Worm (Caenorhabditis elegans) whole organism, L4 larva: ENCODE results near the gene M04D8.8.

Experiments used
- D1046.2 ChIP-seq: fragments of 200-800 bp; sonication (Bioruptor generic); IDR thresholded peaks from 2 replicates; pipeline ENCODE4 v1.3.6; 2022; ENCODE audit warnings: missing genetic modification characterization, missing compliant biosample characterization
- F10B5.3 ChIP-seq: sonication (generic microtip); optimal IDR thresholded peaks from 2 replicates; lab custom pipeline; 2016; ENCODE audit warnings: mild to moderate bottlenecking, missing genetic modification characterization, missing compliant biosample characterization
- F37D6.2 ChIP-seq: sonication (generic microtip); optimal IDR thresholded peaks from 2 replicates; lab custom pipeline; 2016; ENCODE audit warnings: mild to moderate bottlenecking, missing genetic modification characterization, missing compliant biosample characterization
- F44E2.7 ChIP-seq: fragments of 200-800 bp; sonication (Bioruptor generic); IDR thresholded peaks from 2 replicates; pipeline ENCODE4 v2.1.2; 2022; ENCODE audit warnings: missing genetic modification characterization, missing compliant biosample characterization
- Y5F2A.4 ChIP-seq: fragments of 200-800 bp; sonication (Bioruptor generic); optimal IDR thresholded peaks from 2 replicates; lab custom pipeline; 2018; ENCODE audit warnings: mild to moderate bottlenecking, missing genetic modification characterization, missing compliant biosample characterization
- Y75B8A.6 ChIP-seq: fragments of 200-800 bp; sonication (Bioruptor generic); IDR thresholded peaks from 2 replicates; pipeline ENCODE4 v1.3.6; 2022; ENCODE audit warnings: missing genetic modification reagents, missing genetic modification characterization, missing compliant biosample characterization
- ZK337.2 ChIP-seq: fragments of 200-800 bp; sonication (Bioruptor generic); IDR thresholded peaks from 2 replicates; pipeline ENCODE4 v1.3.6; 2022; ENCODE audit warnings: missing genetic modification reagents, missing genetic modification characterization, missing compliant biosample characterization
- aha-1 ChIP-seq: fragments of 150-350 bp; peaks from one replicate; lab custom pipeline; 2014; ENCODE audit warnings: missing biosample characterization, missing genetic modification characterization
- aly-2 ChIP-seq: sonication (generic microtip); optimal IDR thresholded peaks from 2 replicates; lab custom pipeline; 2018; ENCODE audit warnings: missing biosample characterization, missing genetic modification characterization
- arid-1 ChIP-seq: fragments of 200-800 bp; sonication (Bioruptor generic); conservative IDR thresholded peaks from 2 replicates; pipeline ENCODE4 v1.3.6; 2022; ENCODE audit warnings: missing genetic modification reagents, missing genetic modification characterization, missing compliant biosample characterization
- ceh-20 ChIP-seq: fragments of 200-800 bp; sonication (Bioruptor generic); IDR thresholded peaks from 2 replicates; pipeline ENCODE4 v1.3.6; 2022; ENCODE audit warnings: missing genetic modification reagents, missing genetic modification characterization, missing compliant biosample characterization
- ceh-62 ChIP-seq: sonication (generic microtip); optimal IDR thresholded peaks from 2 replicates; lab custom pipeline; 2017; ENCODE audit warnings: missing biosample characterization, missing genetic modification characterization
- ceh-82 ChIP-seq: sonication (generic microtip); optimal IDR thresholded peaks from 2 replicates; lab custom pipeline; 2017; ENCODE audit warnings: missing biosample characterization, missing genetic modification characterization
- ces-1 ChIP-seq: fragments of 150-350 bp; sonication (generic microtip); optimal IDR thresholded peaks from 4 replicates; lab custom pipeline; 2014; ENCODE audit warnings: missing biosample characterization, missing genetic modification reagents, missing genetic modification characterization
- cey-2 ChIP-seq: sonication (generic microtip); optimal IDR thresholded peaks from 3 replicates; lab custom pipeline; 2017; ENCODE audit warnings: missing genetic modification characterization, mild to moderate bottlenecking, missing compliant biosample characterization, antibody characterized with exemption, borderline replicate concordance; ENCODE audit not compliant: insufficient read depth
- daf-12 ChIP-seq: fragments of 150-350 bp; optimal IDR thresholded peaks from 2 replicates; lab custom pipeline; 2014; ENCODE audit warnings: missing biosample characterization, missing genetic modification reagents, missing genetic modification characterization
- daf-19 ChIP-seq: fragments of 200-800 bp; sonication (Bioruptor generic); conservative IDR thresholded peaks from 2 replicates; pipeline ENCODE4 v1.3.6; 2022; ENCODE audit warnings: missing genetic modification characterization, missing compliant biosample characterization
- dmd-6 ChIP-seq: fragments of 200-800 bp; sonication (Bioruptor generic); IDR thresholded peaks from 2 replicates; pipeline ENCODE4 v1.3.6; 2022; ENCODE audit warnings: missing genetic modification reagents, missing genetic modification characterization, missing compliant biosample characterization
- dmd-8 ChIP-seq: fragments of 200-800 bp; sonication (Bioruptor generic); IDR thresholded peaks from 2 replicates; pipeline ENCODE4 v1.3.6; 2022; ENCODE audit warnings: missing genetic modification characterization, missing compliant biosample characterization
- dmd-9 ChIP-seq: fragments of 200-800 bp; sonication (Bioruptor generic); IDR thresholded peaks from 2 replicates; pipeline ENCODE4 v1.3.6; 2022; ENCODE audit warnings: missing genetic modification reagents, missing genetic modification characterization, missing compliant biosample characterization
- dpl-1 ChIP-seq: fragments of 150-350 bp; optimal IDR thresholded peaks from 2 replicates; lab custom pipeline; 2014; ENCODE audit warnings: missing biosample characterization, missing genetic modification reagents, missing genetic modification characterization
- duxl-1 ChIP-seq: sonication (generic microtip); optimal IDR thresholded peaks from 2 replicates; lab custom pipeline; 2016; ENCODE audit warnings: mild to moderate bottlenecking, missing genetic modification characterization, moderate library complexity, missing compliant biosample characterization; ENCODE audit not compliant: poor library complexity
- egl-27 ChIP-seq: sonication (generic microtip); optimal IDR thresholded peaks from 3 replicates; lab custom pipeline; 2017; ENCODE audit warnings: missing biosample characterization, missing genetic modification reagents, missing genetic modification characterization
- fos-1 ChIP-seq: fragments of 150-350 bp; optimal IDR thresholded peaks from 2 replicates; lab custom pipeline; 2014; ENCODE audit warnings: missing biosample characterization, missing genetic modification characterization
- gei-8 ChIP-seq: fragments of 200-800 bp; sonication (Bioruptor generic); optimal IDR thresholded peaks from 2 replicates; lab custom pipeline; 2018; ENCODE audit warnings: mild to moderate bottlenecking, missing genetic modification characterization, missing compliant biosample characterization
- hif-1 ChIP-seq, 2 experiments: sonication (generic microtip); optimal IDR thresholded peaks; 2 replicates each; lab custom pipeline; 2016 to 2017; ENCODE audit warnings: missing compliant biosample characterization in 2 of 2, missing genetic modification characterization in 2 of 2, missing genetic modification reagents in 2 of 2, missing genotype in 2 of 2, mild to moderate bottlenecking in 1 of 2
- hlh-11 ChIP-seq: fragments of 200-800 bp; sonication (Bioruptor generic); optimal IDR thresholded peaks from 2 replicates; lab custom pipeline; 2018; ENCODE audit warnings: mild to moderate bottlenecking, missing genetic modification characterization, missing compliant biosample characterization
- hlh-30 ChIP-seq: sonication (generic microtip); optimal IDR thresholded peaks from 2 replicates; lab custom pipeline; 2017; ENCODE audit warnings: antibody characterized with exemption, mild to moderate bottlenecking, missing genetic modification characterization, missing compliant biosample characterization; ENCODE audit not compliant: insufficient read depth
- hmg-1.1 ChIP-seq: fragments of 200-800 bp; sonication (Bioruptor generic); IDR thresholded peaks from 2 replicates; pipeline ENCODE4 v1.3.6; 2022; ENCODE audit warnings: missing genetic modification reagents, missing genetic modification characterization, missing compliant biosample characterization
- lin-13 ChIP-seq: fragments of 150-350 bp; optimal IDR thresholded peaks from 2 replicates; lab custom pipeline; 2014; ENCODE audit warnings: missing biosample characterization, missing genetic modification reagents, missing genetic modification characterization
- lin-29 ChIP-seq: fragments of 200-800 bp; sonication (Bioruptor generic); IDR thresholded peaks from 2 replicates; pipeline ENCODE4 v1.3.6; 2022; ENCODE audit warnings: missing genetic modification reagents, missing genetic modification characterization, missing compliant biosample characterization
- lsy-2 ChIP-seq, 2 experiments: fragments of 150-350 bp in 1 of 2; sonication (generic microtip) in 1 of 2; optimal IDR thresholded peaks; 2 replicates each; lab custom pipeline; 2014 to 2017; ENCODE audit warnings: missing biosample characterization in 2 of 2, missing genetic modification characterization in 2 of 2
- madf-9 ChIP-seq: fragments of 200-800 bp; sonication (Bioruptor generic); conservative IDR thresholded peaks from 2 replicates; pipeline ENCODE4 v1.3.6; 2022; ENCODE audit warnings: missing genetic modification reagents, missing genetic modification characterization, missing compliant biosample characterization
- mdl-1 ChIP-seq, 2 experiments: fragments of 150-350 bp in 1 of 2; sonication (generic microtip) in 1 of 2; optimal IDR thresholded peaks; 2 replicates each; lab custom pipeline; 2014 to 2017; ENCODE audit warnings: missing biosample characterization in 2 of 2, missing genetic modification characterization in 2 of 2
- mxl-2 ChIP-seq: fragments of 200-800 bp; sonication (Bioruptor generic); conservative IDR thresholded peaks from 2 replicates; pipeline ENCODE4 v1.3.6; 2022; ENCODE audit warnings: missing genetic modification reagents, missing genetic modification characterization, missing compliant biosample characterization
- nhr-111 ChIP-seq: fragments of 200-800 bp; sonication (Bioruptor generic); optimal IDR thresholded peaks from 2 replicates; lab custom pipeline; 2018; ENCODE audit warnings: mild to moderate bottlenecking, missing genetic modification characterization, missing compliant biosample characterization
- nhr-25 ChIP-seq: sonication (generic microtip); optimal IDR thresholded peaks from 2 replicates; lab custom pipeline; 2017; ENCODE audit warnings: missing genetic modification characterization, mild to moderate bottlenecking, missing compliant biosample characterization, antibody characterized with exemption, moderate library complexity, borderline replicate concordance; ENCODE audit not compliant: insufficient read depth
- nhr-28 ChIP-seq: fragments of 150-350 bp; optimal IDR thresholded peaks from 2 replicates; lab custom pipeline; 2014; ENCODE audit warnings: missing biosample characterization, missing genetic modification characterization
- nhr-41 ChIP-seq: fragments of 200-800 bp; sonication (Bioruptor generic); IDR thresholded peaks from 2 replicates; pipeline ENCODE4 v1.3.6; 2022; ENCODE audit warnings: missing genetic modification reagents, missing genetic modification characterization, missing compliant biosample characterization
- snpc-4 ChIP-seq: fragments of 150-350 bp; optimal IDR thresholded peaks from 2 replicates; lab custom pipeline; 2014; ENCODE audit warnings: missing biosample characterization, missing genetic modification characterization
- tag-97 ChIP-seq: fragments of 200-800 bp; sonication (Bioruptor generic); IDR thresholded peaks from 2 replicates; pipeline ENCODE4 v1.3.6; 2022; ENCODE audit warnings: missing genetic modification characterization, missing compliant biosample characterization
- tra-1 ChIP-seq: fragments of 200-800 bp; sonication (Bioruptor generic); IDR thresholded peaks from 2 replicates; pipeline ENCODE4 v1.3.6; 2022; ENCODE audit warnings: missing genetic modification reagents, missing genetic modification characterization, missing compliant biosample characterization
- zfp-3 ChIP-seq: fragments of 200-800 bp; sonication (Bioruptor generic); conservative IDR thresholded peaks from 2 replicates; pipeline ENCODE4 v1.3.6; 2022; ENCODE audit warnings: missing genetic modification reagents, missing genetic modification characterization, missing compliant biosample characterization
- ztf-11 ChIP-seq: fragments of 150-350 bp; optimal IDR thresholded peaks from 2 replicates; lab custom pipeline; 2014; ENCODE audit warnings: missing biosample characterization, missing genetic modification characterization

The M04D8.8 gene

DNA sequence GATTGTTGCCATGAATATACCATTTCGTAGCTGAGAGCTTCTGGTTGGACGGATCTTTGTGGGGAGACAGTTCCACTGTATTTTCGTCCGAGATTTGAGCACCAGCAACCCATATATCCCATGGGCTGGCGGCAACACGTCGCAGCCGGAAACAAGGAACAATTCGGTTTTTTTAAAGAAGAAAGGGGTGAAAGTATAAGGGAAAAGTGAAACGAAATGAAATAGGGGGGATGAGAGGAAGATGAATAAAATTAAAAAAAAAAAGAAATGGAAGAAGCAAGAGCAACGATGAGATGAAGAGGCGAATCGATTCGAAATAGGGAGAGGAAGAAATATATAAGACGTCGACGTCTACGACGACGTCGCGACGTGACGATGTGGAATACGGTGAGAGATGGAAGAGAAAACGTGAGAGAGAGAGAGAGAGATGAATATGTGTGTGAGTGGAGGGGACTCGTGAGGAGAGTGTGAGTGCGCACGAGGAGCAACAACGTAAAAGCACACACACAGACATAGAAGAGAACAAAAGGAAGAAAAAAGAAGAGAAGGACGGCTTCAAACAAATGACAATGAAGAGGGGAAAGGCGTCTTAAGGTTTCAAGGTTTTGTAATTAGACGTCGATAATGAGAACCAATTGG, 17.4 kb upstream of the M04D8.8 start, which contains the start of gene rgs-1 (continued):
- TF ChIP-seq daf-12 (no peak), arid-1 (GFP tag; lab: Robert Waterston, UW) (no peak), nhr-28 (tag; lab: Kevin White, UChicago) (no peak), duxl-1 (no peak), aha-1 (tag; lab: Kevin White, UChicago) (peak; percentile 32), nhr-41 (no peak), aly-2 (tag; lab: Kevin White, UChicago) (no peak), ces-1 (GFP tag; lab: Kevin White, UChicago) (no peak), F10B5.3 (tag; lab: Kevin White, UChicago) (no peak), dmd-9 (GFP tag; lab: Robert Waterston, UW) (no peak), hlh-11 (tag; lab: Kevin White, UChicago) (no peak), madf-9 (GFP tag; lab: Robert Waterston, UW) (no peak), hlh-30 (tag; lab: Kevin White, UChicago) (peak; percentile 89), hmg-1.1 (GFP tag; lab: Robert Waterston, UW) (peak; percentile 64), ZK337.2 (GFP tag; lab: Robert Waterston, UW) (no peak), ceh-82 (tag; lab: Kevin White, UChicago) (no peak), lsy-2 (tag; optimal IDR thresholded peaks at IDR 0.05; lab: Kevin White, UChicago) (peak; percentile 45 to 53), lin-13 (no peak), gei-8 (GFP tag; lab: Kevin White, UChicago) (no peak)

DNA sequence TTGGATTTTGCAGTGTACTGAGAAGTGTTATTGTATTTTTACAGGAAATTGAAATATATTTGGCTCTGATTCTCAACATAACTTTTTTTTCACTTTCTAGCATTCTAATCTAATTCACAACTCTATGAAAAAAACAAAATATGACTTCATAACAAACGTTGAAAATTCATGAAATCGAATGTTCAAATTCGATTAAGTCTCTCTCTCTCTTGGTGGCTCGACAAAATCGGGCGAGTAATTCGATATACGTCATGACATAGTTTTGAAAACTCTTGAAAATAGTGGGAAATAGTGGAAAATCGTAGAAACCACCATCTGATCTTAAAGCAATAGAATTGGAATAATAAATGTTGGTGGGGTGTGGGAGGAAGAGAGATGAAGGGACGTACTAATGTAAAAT, 16.0 kb upstream of the M04D8.8 start:
- no peak for TF ChIP-seq dpl-1 (GFP tag; lab: Kevin White, UChicago)
- TF ChIP-seq lsy-2 (tag; optimal IDR thresholded peaks at IDR 0.05; lab: Kevin White, UChicago), result no peak
- TF ChIP-seq F37D6.2 (tag; lab: Kevin White, UChicago), result no peak
- no peak for TF ChIP-seq ceh-20 (GFP tag; lab: Robert Waterston, UW)
- TF ChIP-seq daf-19 (GFP tag; lab: Robert Waterston, UW), result no peak
- TF ChIP-seq hif-1 (tag; optimal IDR thresholded peaks at IDR 0.05; lab: Kevin White, UChicago), result no peak
- no peak for TF ChIP-seq nhr-25
- TF ChIP-seq lin-29 (GFP tag; lab: Robert Waterston, UW), result no peak
- no peak for TF ChIP-seq nhr-41
- TF ChIP-seq D1046.2 (GFP tag; lab: Robert Waterston, UW), result no peak
- no peak for TF ChIP-seq snpc-4 (tag; lab: Kevin White, UChicago)
- no peak for TF ChIP-seq tra-1 (GFP tag; lab: Robert Waterston, UW)
- no peak for TF ChIP-seq mdl-1 (tag; optimal IDR thresholded peaks at IDR 0.05; lab: Kevin White, UChicago)
- no peak for TF ChIP-seq zfp-3 (GFP tag; lab: Robert Waterston, UW)
- no peak for TF ChIP-seq gei-8 (GFP tag; lab: Kevin White, UChicago)
- no peak for TF ChIP-seq cey-2 (tag; lab: Kevin White, UChicago)

DNA sequence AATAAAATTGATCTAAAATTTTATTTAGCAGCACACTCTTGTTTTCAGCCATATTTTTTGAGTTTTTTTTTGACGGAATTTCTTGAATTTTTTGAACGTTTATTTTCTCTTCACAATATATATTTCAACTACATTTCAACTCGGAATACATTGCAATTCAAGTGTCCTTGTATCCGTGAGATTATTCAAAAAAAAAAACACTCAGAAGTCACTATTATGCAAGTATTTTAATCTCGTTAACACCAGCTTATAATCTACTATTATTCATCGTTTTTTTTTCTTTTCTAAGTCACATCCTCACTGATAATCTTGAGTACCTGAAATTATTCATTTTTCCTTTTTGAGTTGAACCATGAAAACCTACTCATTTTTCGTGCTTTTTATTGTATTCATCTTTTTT, 10.5 kb upstream of the M04D8.8 start, which contains the start of gene ins-21:
Gene ins-21, plus strand, starts transcription at position 301 of the 400 bp plus-strand sequence.
- TF ChIP-seq dpl-1 (GFP tag; lab: Kevin White, UChicago), result no peak
- no peak for TF ChIP-seq mxl-2 (GFP tag; lab: Robert Waterston, UW)
- TF ChIP-seq daf-12, result no peak
- TF ChIP-seq arid-1 (GFP tag; lab: Robert Waterston, UW), result no peak
- TF ChIP-seq ceh-62 (tag; lab: Kevin White, UChicago), result no peak
- TF ChIP-seq lin-29 (GFP tag; lab: Robert Waterston, UW), result no peak
- TF ChIP-seq aha-1 (tag; lab: Kevin White, UChicago), result no peak
- no peak for TF ChIP-seq fos-1 (tag; lab: Kevin White, UChicago)
- no peak for TF ChIP-seq tag-97
- no peak for TF ChIP-seq lsy-2 (tag; optimal IDR thresholded peaks at IDR 0.05; lab: Kevin White, UChicago)
- TF ChIP-seq Y5F2A.4 (GFP tag; lab: Kevin White, UChicago), result no peak
- TF ChIP-seq nhr-111 (GFP tag; lab: Kevin White, UChicago), result no peak
- no peak for TF ChIP-seq nhr-25
- TF ChIP-seq F44E2.7, result no peak
- no peak for TF ChIP-seq Y75B8A.6 (GFP tag; lab: Robert Waterston, UW)
- no peak for TF ChIP-seq dmd-8 (GFP tag; lab: Robert Waterston, UW)
- TF ChIP-seq ztf-11, result no peak
- no peak for TF ChIP-seq dmd-6 (GFP tag; lab: Robert Waterston, UW)
- no peak for TF ChIP-seq egl-27 (tag; lab: Kevin White, UChicago)
- TF ChIP-seq, all 104 proteins: peak for 0
